Worm (Caenorhabditis elegans) whole organism, L2 larva: ENCODE results near the gene inos-1.

Experiments
- nhr-11 ChIP-seq: fragments of 150-350 bp; optimal IDR thresholded peaks from 2 replicates; lab custom pipeline; 2014; ENCODE audit warnings: missing biosample characterization, missing genetic modification characterization
- nhr-12 ChIP-seq: fragments of 150-350 bp; optimal IDR thresholded peaks from 2 replicates; lab custom pipeline; 2014; ENCODE audit warnings: missing biosample characterization, missing genetic modification characterization

ce11 chrII:11694432-11694831 is 5.7 kb downstream of the inos-1 start:
- TF ChIP-seq nhr-12 (tag; lab: Kevin White, UChicago) (no peak), nhr-11 (tag; lab: Kevin White, UChicago) (no peak)
